Fruit fly (Drosophila melanogaster): ENCODE data around the gene CG4161.
A peak's percentile ranks its signal among the peaks of the same experiment; 100 is the strongest.

CG4161 gene

dm6 chr2L:15465121-15465520, 32.0 kb downstream of the CG4161 start (continued):
- TF ChIP-seq MTF-1 (GFP tag; optimal IDR thresholded peaks at IDR 0.05; ENCODE audit: borderline replicate concordance), result no peak
- no peak for TF ChIP-seq ewg (GFP tag; optimal IDR thresholded peaks at IDR 0.05)
- TF ChIP-seq CG10979 (tag; optimal IDR thresholded peaks at IDR 0.05), result peak; percentile 56
- TF ChIP-seq Mrtf (GFP tag; IDR thresholded peaks at IDR 0.05), result no peak
- TF ChIP-seq YL-1 (GFP tag; optimal IDR thresholded peaks at IDR 0.05), result no peak
- TF ChIP-seq Atf-2 (GFP tag; optimal IDR thresholded peaks at IDR 0.05), result no peak
- TF ChIP-seq trem (tag; optimal IDR thresholded peaks at IDR 0.05), result no peak
- no peak for TF ChIP-seq Scr (GFP tag; IDR thresholded peaks at IDR 0.05; ENCODE audit: partially characterized antibody)
- TF ChIP-seq CG12769 (tag; optimal IDR thresholded peaks at IDR 0.05), result no peak
- peak; percentile 56 for TF ChIP-seq gem (tag; optimal IDR thresholded peaks at IDR 0.05)
- TF ChIP-seq CG2120 (GFP tag; optimal IDR thresholded peaks at IDR 0.05), result no peak
- TF ChIP-seq kni (GFP tag; optimal IDR thresholded peaks at IDR 0.05), result no peak
- no peak for TF ChIP-seq Vsx1 (GFP tag; optimal IDR thresholded peaks at IDR 0.05)
- peak; percentile 20 for TF ChIP-seq grau (tag; optimal IDR thresholded peaks at IDR 0.05)
- peak; percentile 26 for TF ChIP-seq Oli (tag; optimal IDR thresholded peaks at IDR 0.05)
- peak; percentile 21 for TF ChIP-seq CG2678 (tag; optimal IDR thresholded peaks at IDR 0.05)
- no peak for TF ChIP-seq salm (tag; optimal IDR thresholded peaks at IDR 0.05)
- TF ChIP-seq Meics (GFP tag; optimal IDR thresholded peaks at IDR 0.05), result no peak
- peak; percentile 11 for TF ChIP-seq gsb-n (tag; optimal IDR thresholded peaks at IDR 0.05)
- TF ChIP-seq Chrac-16 (GFP tag; optimal IDR thresholded peaks at IDR 0.05), result peak; percentile 3
- TF ChIP-seq pnt (GFP tag; optimal IDR thresholded peaks at IDR 0.05), result no peak
- TF ChIP-seq fd96Cb (tag; optimal IDR thresholded peaks at IDR 0.05), result peak; percentile 37
- no peak for TF ChIP-seq NK7.1 (GFP tag; optimal IDR thresholded peaks at IDR 0.05)
- no peak for TF ChIP-seq CG16779 (GFP tag; IDR thresholded peaks at IDR 0.05)
- TF ChIP-seq toy (GFP tag; IDR thresholded peaks at IDR 0.05), result no peak
- TF ChIP-seq CG12744 (GFP tag; optimal IDR thresholded peaks at IDR 0.05), result no peak
- no peak for TF ChIP-seq yki (optimal IDR thresholded peaks at IDR 0.05)
- TF ChIP-seq Pdp1 (GFP tag; optimal IDR thresholded peaks at IDR 0.05), result peak in 1 of 2 experiments; percentile 12
- TF ChIP-seq CG1603 (tag; optimal IDR thresholded peaks at IDR 0.05), result peak; percentile 64
- no peak for TF ChIP-seq Dll (GFP tag; IDR thresholded peaks at IDR 0.05; ENCODE audit: partially characterized antibody)
- no peak for TF ChIP-seq corto (GFP tag; optimal IDR thresholded peaks at IDR 0.05)
- TF ChIP-seq zfh1 (GFP tag; IDR thresholded peaks at IDR 0.05), result no peak
- TF ChIP-seq twi (tag; optimal IDR thresholded peaks at IDR 0.05), result peak; percentile 6
- TF ChIP-seq mirr (GFP tag; optimal IDR thresholded peaks at IDR 0.05), result no peak
- TF ChIP-seq CG12236 (GFP tag; optimal IDR thresholded peaks at IDR 0.05), result no peak
- peak; percentile 25 for TF ChIP-seq Ssrp (tag; optimal IDR thresholded peaks at IDR 0.05)
- TF ChIP-seq CG33213 (GFP tag; optimal IDR thresholded peaks at IDR 0.05), result no peak
- TF ChIP-seq Spps (tag; optimal IDR thresholded peaks at IDR 0.05), result peak; percentile 50
- peak; percentile 60 for TF ChIP-seq CG2712 (tag; optimal IDR thresholded peaks at IDR 0.05)
- TF ChIP-seq CG8924 (tag; optimal IDR thresholded peaks at IDR 0.05), result peak; percentile 11
- no peak for TF ChIP-seq Ets97D (GFP tag; optimal IDR thresholded peaks at IDR 0.05)
- no peak for TF ChIP-seq h (optimal IDR thresholded peaks at IDR 0.05)

- TF ChIP-seq H15 (GFP tag; IDR thresholded peaks at IDR 0.05), result no peak
- TF ChIP-seq dm (GFP tag; optimal IDR thresholded peaks at IDR 0.05), result no peak
- TF ChIP-seq nerfin-2 (GFP tag; IDR thresholded peaks at IDR 0.05; ENCODE audit: partially characterized antibody), result no peak
- no peak for TF ChIP-seq prd (optimal IDR thresholded peaks at IDR 0.05)
- TF ChIP-seq prd (GFP tag; IDR thresholded peaks at IDR 0.05), result 0 out of 3 replicates have a peak, but pooled peaks have one; percentile 27
- no peak for TF ChIP-seq CG5245 (GFP tag; optimal IDR thresholded peaks at IDR 0.05)
- TF ChIP-seq TFAM (GFP tag; optimal IDR thresholded peaks at IDR 0.05), result no peak
- TF ChIP-seq stc (GFP tag; IDR thresholded peaks at IDR 0.05), result no peak
- TF ChIP-seq CG30431 (GFP tag; optimal IDR thresholded peaks at IDR 0.05), result no peak
- TF ChIP-seq CG8924 (tag; optimal IDR thresholded peaks at IDR 0.05), result no peak
- no peak for TF ChIP-seq CG17802 (tag; optimal IDR thresholded peaks at IDR 0.05)
- no peak for TF ChIP-seq CG2875 (GFP tag; optimal IDR thresholded peaks at IDR 0.05)
- TF ChIP-seq HmgD (GFP tag; optimal IDR thresholded peaks at IDR 0.05), result no peak
- no peak for TF ChIP-seq zfh1 (GFP tag; IDR thresholded peaks at IDR 0.05)
Observed at dm6 chr2L:15465932-15466331, 32.8 kb downstream of the CG4161 start.
